Worm (Caenorhabditis elegans): ENCODE data around the gene F49F1.5.
"Not testable (repeated sequence)": the region's sequence is repeated elsewhere in the genome, so short reads cannot be mapped to it uniquely, and the experiment has no call there.

DNA sequence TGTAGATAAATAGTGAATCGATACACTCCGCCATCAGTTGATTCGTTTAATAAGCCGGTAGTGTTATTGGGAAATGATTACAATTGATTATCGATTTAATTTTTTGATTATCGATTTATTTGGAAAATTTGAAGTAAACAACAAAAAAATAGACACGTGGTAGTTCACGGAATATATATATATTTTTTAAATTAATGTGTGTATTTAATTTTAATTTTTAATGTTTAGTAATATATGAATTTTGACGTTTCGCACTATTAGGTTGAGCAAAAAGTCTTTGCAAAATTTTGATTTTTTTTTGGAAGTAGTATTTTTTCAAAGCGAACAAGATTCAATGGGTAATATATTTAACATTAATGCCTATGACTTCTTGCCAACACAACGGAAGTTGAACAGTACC, 22.8 kb upstream of the F49F1.5 start, which contains the start of gene F49F1.12:
- not testable (repeated sequence) for TF ChIP-seq eyg-1, pqm-1, nfya-1, pha-4 (tag; optimal IDR thresholded peaks at IDR 0.05)
